Fruit fly (Drosophila melanogaster): Measurements from ENCODE around the gene CG14434.

Gene CG14434

DNA sequence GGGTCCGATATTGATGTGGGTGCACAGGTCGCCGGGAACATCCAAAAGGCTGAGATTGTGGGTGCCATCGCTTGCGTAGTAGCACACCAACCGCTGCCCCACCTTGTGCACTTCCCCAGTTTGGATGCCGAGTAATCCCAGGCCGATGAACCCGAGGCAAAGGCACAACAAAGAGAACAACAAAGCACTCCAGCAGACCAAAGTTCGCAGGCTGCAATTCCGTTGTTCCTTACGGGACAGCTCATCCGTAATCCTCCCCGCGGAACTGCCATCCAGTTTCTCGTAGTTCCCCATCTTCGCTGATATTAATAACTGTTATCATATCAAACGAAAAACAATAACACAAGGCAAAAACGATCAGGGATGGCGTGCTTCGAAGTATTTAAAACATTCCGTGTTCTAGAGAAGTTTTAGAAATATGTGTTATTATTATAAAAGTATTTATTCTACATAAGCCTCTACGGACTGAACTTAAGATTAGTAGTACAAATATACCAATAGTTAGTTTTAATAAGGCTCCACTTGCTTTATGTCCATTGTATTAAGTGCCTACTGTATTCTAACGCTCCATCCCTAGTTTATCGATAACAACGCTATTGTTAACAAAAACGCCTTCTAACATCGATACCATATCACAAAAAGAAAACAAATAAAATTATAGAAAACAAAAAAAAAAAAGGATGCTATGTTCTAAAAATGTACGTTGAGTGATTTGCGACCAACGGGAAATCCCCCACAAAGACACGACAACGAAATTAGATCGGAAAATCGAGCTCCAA is 17.6 kb downstream of the CG14434 start, which contains the start of the genes Cht11 and CG4558 (continued):
- TF ChIP-seq Pdp1 (GFP tag; optimal IDR thresholded peaks at IDR 0.05): peak; percentile 59 to 76
- TF ChIP-seq CG4617 (GFP tag; optimal IDR thresholded peaks at IDR 0.05; ENCODE audit: borderline replicate concordance): peak; percentile 80
- no peak for TF ChIP-seq fd102C (GFP tag; optimal IDR thresholded peaks at IDR 0.05)
- TF ChIP-seq CG17829 (tag; optimal IDR thresholded peaks at IDR 0.05): peak; percentile 87
- TF ChIP-seq BEAF-32 (GFP tag; optimal IDR thresholded peaks at IDR 0.05): peak; percentile 70
- peak; percentile 46 for TF ChIP-seq tup (GFP tag; optimal IDR thresholded peaks at IDR 0.05)
- TF ChIP-seq CG10321 (GFP tag; IDR thresholded peaks at IDR 0.05): 0 out of 2 replicates have a peak, but pooled peaks have one; percentile 52
- peak; percentile 7 for TF ChIP-seq CG6765 (GFP tag; optimal IDR thresholded peaks at IDR 0.05)
- peak; percentile 84 for TF ChIP-seq CG11456 (GFP tag; IDR thresholded peaks at IDR 0.05)
- peak; percentile 77 for TF ChIP-seq CG10267 (tag; optimal IDR thresholded peaks at IDR 0.05)
- peak; percentile 69 for TF ChIP-seq CG18619 (GFP tag; optimal IDR thresholded peaks at IDR 0.05)
- TF ChIP-seq gcm (GFP tag; optimal IDR thresholded peaks at IDR 0.05): peak; percentile 68
- TF ChIP-seq salm (tag; optimal IDR thresholded peaks at IDR 0.05): no peak
- TF ChIP-seq pita (GFP tag; optimal IDR thresholded peaks at IDR 0.05): no peak
- peak; percentile 82 for TF ChIP-seq CG13894 (tag; optimal IDR thresholded peaks at IDR 0.05)
- TF ChIP-seq MESR4 (GFP tag; optimal IDR thresholded peaks at IDR 0.05): peak; percentile 25
- TF ChIP-seq lov (optimal IDR thresholded peaks at IDR 0.05): no peak
- 0 out of 3 replicates have a peak, but pooled peaks have one; percentile 51 for TF ChIP-seq lov (GFP tag; IDR thresholded peaks at IDR 0.05)
- TF ChIP-seq C15 (GFP tag; IDR thresholded peaks at IDR 0.05): peak; percentile 76; the same call in 1 of the 3 replicates
- no peak for TF ChIP-seq CG15073 (GFP tag; optimal IDR thresholded peaks at IDR 0.05)
- TF ChIP-seq corto (GFP tag; optimal IDR thresholded peaks at IDR 0.05): peak; percentile 69
- peak; percentile 35; the same call in 1 of the 3 replicates for TF ChIP-seq otp (GFP tag; IDR thresholded peaks at IDR 0.05)
- TF ChIP-seq grau (tag; optimal IDR thresholded peaks at IDR 0.05): peak; percentile 99
- TF ChIP-seq Rfx (GFP tag; IDR thresholded peaks at IDR 0.05): peak; percentile 87
- TF ChIP-seq CG42726 (GFP tag; IDR thresholded peaks at IDR 0.05; ENCODE audit: partially characterized antibody): no peak
- TF ChIP-seq CHES-1-like (GFP tag; optimal IDR thresholded peaks at IDR 0.05): peak; percentile 32
- no peak for TF ChIP-seq Sin3A (optimal IDR thresholded peaks at IDR 0.05)
- TF ChIP-seq Antp (GFP tag; optimal IDR thresholded peaks at IDR 0.05): peak; percentile 25
- TF ChIP-seq emc (GFP tag; optimal IDR thresholded peaks at IDR 0.05): no peak
- TF ChIP-seq CG17802 (tag; optimal IDR thresholded peaks at IDR 0.05): peak; percentile 20
- TF ChIP-seq CG4707 (GFP tag; optimal IDR thresholded peaks at IDR 0.05): peak; percentile 20
- TF ChIP-seq repo (GFP tag; optimal IDR thresholded peaks at IDR 0.05): peak; percentile 48
- peak; percentile 77 for TF ChIP-seq kay (GFP tag; optimal IDR thresholded peaks at IDR 0.05)
- peak; percentile 8 for TF ChIP-seq Jarid2 (GFP tag; optimal IDR thresholded peaks at IDR 0.05)
- peak; percentile 77 for TF ChIP-seq CG9215 (GFP tag; IDR thresholded peaks at IDR 0.05)
- TF ChIP-seq CG33213 (GFP tag; optimal IDR thresholded peaks at IDR 0.05): peak; percentile 11
- TF ChIP-seq sc (optimal IDR thresholded peaks at IDR 0.05): no peak
- TF ChIP-seq sc (GFP tag; optimal IDR thresholded peaks at IDR 0.05): peak; percentile 50
- no peak for TF ChIP-seq ham (GFP tag; IDR thresholded peaks at IDR 0.05)
- TF ChIP-seq gce (GFP tag; IDR thresholded peaks at IDR 0.05): 0 out of 3 replicates have a peak, but pooled peaks have one; percentile 49
- TF ChIP-seq CG16779 (GFP tag; IDR thresholded peaks at IDR 0.05): 0 out of 2 replicates have a peak, but pooled peaks have one; percentile 22
- no peak for TF ChIP-seq da (GFP tag; optimal IDR thresholded peaks at IDR 0.05)
- no peak for TF ChIP-seq CG10565 (GFP tag; optimal IDR thresholded peaks at IDR 0.05)
- peak; percentile 50; the same call in 1 of the 2 replicates for TF ChIP-seq Oaz (GFP tag; IDR thresholded peaks at IDR 0.05)
- peak; percentile 84 for TF ChIP-seq CG7372 (GFP tag; IDR thresholded peaks at IDR 0.05)
- TF ChIP-seq Hmx (GFP tag; optimal IDR thresholded peaks at IDR 0.05): peak; percentile 57
- TF ChIP-seq vfl (GFP tag; optimal IDR thresholded peaks at IDR 0.05): peak; percentile 66
- no peak for TF ChIP-seq luna (GFP tag; optimal IDR thresholded peaks at IDR 0.05)
- TF ChIP-seq Nf-YB (GFP tag; optimal IDR thresholded peaks at IDR 0.05): peak; percentile 37
